Fruit fly (Drosophila melanogaster) whole organism, pupa: ENCODE results near the gene CG7320.

Experiments used
- CG10348 ChIP-seq: fragments of 200-800 bp; sonication (Bioruptor generic); IDR thresholded peaks from 2 replicates; pipeline ENCODE4 v1.3.6; 2022; ENCODE audit warnings: missing biosample characterization, missing genetic modification characterization
- CG12605 ChIP-seq: fragments of 200-800 bp; sonication (Bioruptor generic); IDR thresholded peaks from 2 replicates; pipeline ENCODE4 v1.3.6; 2022; ENCODE audit warnings: missing biosample characterization, missing genetic modification characterization
- CG13204 ChIP-seq: fragments of 200-800 bp; sonication (Bioruptor generic); optimal IDR thresholded peaks from 2 replicates; lab custom pipeline; 2018; ENCODE audit warnings: missing biosample characterization, mild to moderate bottlenecking, missing genetic modification characterization, moderate library complexity
- CG14655 ChIP-seq: fragments of 200-800 bp; sonication (Bioruptor generic); optimal IDR thresholded peaks from 3 replicates; lab custom pipeline; 2017; ENCODE audit warnings: mild to moderate bottlenecking, missing biosample characterization, missing genetic modification reagents, missing genetic modification characterization
- CG15710 ChIP-seq: fragments of 200-800 bp; sonication (Bioruptor generic); optimal IDR thresholded peaks from 2 replicates; lab custom pipeline; 2018; ENCODE audit warnings: missing biosample characterization, mild to moderate bottlenecking, missing genetic modification characterization, moderate library complexity
- CG17806 ChIP-seq: fragments of 200-800 bp; sonication (Bioruptor generic); optimal IDR thresholded peaks from 2 replicates; lab custom pipeline; 2018; ENCODE audit warnings: missing biosample characterization, mild to moderate bottlenecking, missing genetic modification characterization, moderate library complexity
- CG32121 ChIP-seq: fragments of 200-800 bp; sonication (Bioruptor generic); IDR thresholded peaks from 2 replicates; pipeline ENCODE4 v1.3.6; 2022; ENCODE audit warnings: missing biosample characterization, missing genetic modification characterization
- CG34367 ChIP-seq: fragments of 200-800 bp; sonication (Bioruptor generic); optimal IDR thresholded peaks from 2 replicates; lab custom pipeline; 2018; ENCODE audit warnings: missing biosample characterization, mild to moderate bottlenecking, missing genetic modification characterization
- CG4496 ChIP-seq: fragments of 200-800 bp; sonication (Bioruptor generic); IDR thresholded peaks from 3 replicates; pipeline ENCODE4 v1.3.6; 2022; ENCODE audit warnings: missing biosample characterization, missing genetic modification characterization
- CG8159 ChIP-seq: fragments of 200-800 bp; sonication (Bioruptor generic); optimal IDR thresholded peaks from 3 replicates; lab custom pipeline; 2018; ENCODE audit warnings: missing biosample characterization, mild to moderate bottlenecking, missing genetic modification characterization, moderate library complexity
- CG8301 ChIP-seq: fragments of 200-800 bp; sonication (Bioruptor generic); optimal IDR thresholded peaks from 2 replicates; lab custom pipeline; 2018; ENCODE audit warnings: missing biosample characterization, mild to moderate bottlenecking, missing genetic modification characterization
- CG9948 ChIP-seq: fragments of 200-800 bp; sonication (Bioruptor generic); optimal IDR thresholded peaks from 2 replicates; lab custom pipeline; 2018; ENCODE audit warnings: missing biosample characterization, mild to moderate bottlenecking, missing genetic modification characterization, moderate library complexity
- D1 ChIP-seq: fragments of 200-800 bp; sonication (Bioruptor generic); optimal IDR thresholded peaks from 2 replicates; lab custom pipeline; 2018; ENCODE audit warnings: missing biosample characterization, mild to moderate bottlenecking, missing genetic modification characterization, moderate library complexity
- EcR ChIP-seq: fragments of 200-800 bp; sonication (Bioruptor generic); optimal IDR thresholded peaks from 3 replicates; lab custom pipeline; 2019; ENCODE audit warnings: missing biosample characterization, missing genetic modification characterization, mild to moderate bottlenecking, moderate library complexity, missing genetic modification reagents
- Ets98B ChIP-seq: fragments of 200-800 bp; sonication (Bioruptor generic); IDR thresholded peaks from 2 replicates; pipeline ENCODE4 v1.3.6; 2022; ENCODE audit warnings: missing biosample characterization, missing genetic modification characterization
- Pif1A ChIP-seq: fragments of 200-800 bp; sonication (Bioruptor generic); optimal IDR thresholded peaks from 3 replicates; lab custom pipeline; 2016; ENCODE audit warnings: missing biosample characterization, missing genetic modification characterization
- Pif1B ChIP-seq: fragments of 200-800 bp; sonication (Bioruptor generic); optimal IDR thresholded peaks from 3 replicates; lab custom pipeline; 2016; ENCODE audit warnings: missing biosample characterization, missing genetic modification characterization
- Snoo ChIP-seq: fragments of 200-800 bp; sonication (Bioruptor generic); optimal IDR thresholded peaks from 3 replicates; lab custom pipeline; 2017; ENCODE audit warnings: missing biosample characterization, mild to moderate bottlenecking, missing genetic modification characterization, inconsistent platforms
- fd96Ca ChIP-seq: fragments of 200-800 bp; sonication (Bioruptor generic); IDR thresholded peaks from 3 replicates; pipeline ENCODE4 v1.3.6; 2022; ENCODE audit warnings: missing biosample characterization, missing genetic modification characterization
- gl ChIP-seq: fragments of 200-800 bp; sonication (Bioruptor generic); optimal IDR thresholded peaks from 2 replicates; lab custom pipeline; 2018; ENCODE audit warnings: missing biosample characterization, mild to moderate bottlenecking, missing genetic modification characterization
- rn ChIP-seq: fragments of 200-800 bp; sonication (Bioruptor generic); IDR thresholded peaks from 2 replicates; pipeline ENCODE4 v1.3.6; 2022; ENCODE audit warnings: missing biosample characterization, missing genetic modification characterization

CG7320 gene

DNA sequence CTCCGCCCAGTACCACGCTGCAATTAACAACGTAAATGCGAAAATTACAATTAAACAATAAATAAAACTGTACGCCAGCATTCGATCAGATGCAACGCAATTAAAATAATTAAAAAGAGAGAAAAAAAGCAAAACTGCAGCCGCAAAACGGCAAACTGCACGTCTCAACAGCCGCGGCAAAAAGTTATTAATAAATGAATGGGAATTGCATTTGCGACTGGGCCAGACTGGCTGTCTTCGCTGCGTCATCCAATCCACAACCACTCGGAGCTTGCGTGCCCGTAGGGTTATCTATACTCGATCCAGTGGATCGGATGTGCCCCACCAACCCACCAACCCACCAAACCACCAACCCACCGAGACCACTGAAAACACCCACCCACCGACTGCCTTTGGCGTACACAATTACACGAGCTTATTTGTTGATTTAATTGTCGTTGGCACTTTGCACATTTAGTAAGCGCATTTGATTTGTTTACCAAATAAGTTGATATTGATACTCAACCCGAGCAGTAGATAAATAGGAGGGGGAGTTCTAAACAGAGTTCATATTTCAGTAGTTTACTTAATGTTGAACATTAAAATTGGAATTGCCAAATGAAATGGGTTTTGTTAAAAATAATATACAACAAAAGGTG, 21.6 kb upstream of the CG7320 start:
- TF ChIP-seq D1 = no peak
- peak; percentile 10 for TF ChIP-seq CG14655 (GFP tag; lab: Kevin White, UChicago)

DNA sequence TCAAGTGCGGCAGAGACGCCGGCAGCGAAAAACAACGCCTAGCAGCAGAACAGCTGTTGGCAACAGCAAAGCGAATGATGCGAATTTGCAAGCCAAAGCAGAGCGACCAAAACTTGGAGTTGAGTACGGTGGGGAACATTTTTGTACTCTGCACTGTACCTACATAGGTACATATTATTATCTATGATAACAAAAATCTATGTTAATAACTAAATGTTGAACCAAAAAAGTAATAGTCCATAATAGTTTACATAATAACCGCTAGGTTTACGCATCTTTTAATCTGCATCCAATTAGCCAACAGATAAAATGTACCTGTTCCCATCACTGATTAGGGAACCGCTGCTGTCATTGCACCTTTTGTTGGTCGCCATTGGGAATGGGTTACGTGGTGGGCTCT, 19.4 kb upstream of the CG7320 start:
- TF ChIP-seq fd96Ca (GFP tag; lab: Robert Waterston, UW) (no peak), EcR (GFP tag; lab: Kevin White, UChicago) (peak; percentile 56), Pif1B (no peak), CG17806 (tag; lab: Kevin White, UChicago) (no peak), D1 (no peak), gl (no peak)

DNA sequence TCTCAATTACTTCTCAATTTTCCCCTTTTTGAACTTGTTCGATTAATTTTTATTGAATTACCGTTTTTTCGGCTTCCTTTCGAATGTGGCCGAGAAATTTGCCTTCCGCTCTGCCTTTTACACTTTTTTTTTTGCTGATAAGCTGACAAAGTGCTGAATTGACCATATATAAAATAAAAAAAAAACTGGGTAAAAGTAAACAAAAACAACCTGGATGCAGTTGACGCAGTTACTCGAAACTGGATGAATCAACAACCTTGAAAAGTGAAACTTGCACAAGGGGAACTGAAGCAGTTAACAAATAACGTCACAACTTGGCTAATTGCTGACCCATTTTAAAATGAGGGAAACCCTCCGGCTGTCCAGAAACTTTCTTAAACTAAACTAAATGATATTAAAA, 17.4 kb upstream of the CG7320 start:
- TF ChIP-seq Snoo (tag; lab: Kevin White, UChicago) (peak; percentile 11), CG8159 (tag; lab: Kevin White, UChicago) (no peak), Pif1B (no peak), CG10348 (GFP tag; lab: Robert Waterston, UW) (no peak), CG4496 (GFP tag; lab: Robert Waterston, UW) (no peak), D1 (no peak)

DNA sequence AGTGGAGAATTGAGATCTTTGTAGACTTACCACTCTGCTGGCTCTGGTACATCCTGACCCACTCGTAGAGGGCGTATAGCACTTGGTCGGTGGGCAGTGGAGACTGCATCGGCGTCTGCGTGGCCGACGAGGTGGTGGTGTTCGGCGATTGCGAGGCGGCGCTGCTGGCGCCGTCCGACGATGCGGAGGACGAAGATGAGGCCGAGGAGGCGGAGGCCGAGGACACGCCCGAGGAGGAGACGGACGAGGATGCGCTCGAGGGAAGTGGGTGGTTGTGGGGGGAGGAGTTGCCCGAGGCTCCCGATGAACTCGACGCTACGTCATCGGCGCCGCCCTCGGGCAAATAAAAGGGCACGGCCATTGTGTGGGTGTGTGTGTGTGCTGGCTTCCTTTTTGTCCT, 16.5 kb upstream of the CG7320 start:
- TF ChIP-seq CG32121 (0 out of 2 replicates have a peak, but pooled peaks have one; percentile 20), CG9948 (no peak), fd96Ca (GFP tag; lab: Robert Waterston, UW) (peak; percentile 12; the same call in 1 of the 3 replicates), CG4496 (GFP tag; lab: Robert Waterston, UW) (peak; percentile 44; the same call in 1 of the 3 replicates), CG12605 (GFP tag; lab: Robert Waterston, UW) (no peak), CG13204 (GFP tag; lab: Kevin White, UChicago) (peak; percentile 55), CG10348 (GFP tag; lab: Robert Waterston, UW) (no peak)

DNA sequence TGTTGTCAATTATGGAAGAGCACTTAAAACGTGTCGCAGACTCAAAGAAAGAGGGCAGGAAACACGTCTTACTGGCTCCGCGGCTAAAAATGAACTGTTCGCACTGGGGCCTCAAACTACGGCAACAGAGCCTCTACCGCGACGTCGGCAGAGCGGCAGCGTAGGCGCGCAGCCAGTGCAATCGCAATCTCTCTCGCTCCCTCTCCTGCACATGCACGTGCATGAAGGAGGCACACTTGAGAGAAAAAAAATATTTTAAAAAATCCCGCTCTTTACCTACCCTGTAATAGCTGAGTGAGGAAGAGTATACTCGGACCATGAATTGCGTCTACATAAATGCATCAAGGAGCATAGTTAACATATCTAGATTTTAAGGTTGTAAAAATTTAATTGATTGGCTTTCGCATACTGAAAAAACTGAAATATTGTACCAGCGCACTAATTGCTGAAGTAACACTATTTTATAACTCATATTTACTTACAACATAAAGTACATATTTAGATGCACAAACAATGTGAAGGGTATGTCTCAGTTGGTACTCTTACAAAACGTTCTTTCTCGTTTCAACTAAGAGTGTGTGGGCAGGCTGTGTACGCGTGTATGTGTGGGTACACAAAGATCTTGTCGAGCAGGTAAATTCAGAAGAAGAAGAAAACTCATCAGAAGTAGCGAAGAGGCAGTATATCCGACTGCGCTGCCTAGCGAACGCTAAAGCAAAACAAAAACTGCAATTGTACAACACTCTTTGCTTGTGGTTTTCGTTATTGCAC, 15.6 kb upstream of the CG7320 start, which contains the start of gene hid:
hid (minus strand) TSS at position 100 of the 771 bp plus-strand sequence.
- TF ChIP-seq rn (peak; percentile 91), Snoo (tag; lab: Kevin White, UChicago) (peak; percentile 94), CG9948 (peak; percentile 96), gl (peak; percentile 91), Ets98B (peak; percentile 89), CG10348 (GFP tag; lab: Robert Waterston, UW) (peak; percentile 94), CG14655 (GFP tag; lab: Kevin White, UChicago) (peak; percentile 97), CG34367 (tag; lab: Kevin White, UChicago) (peak; percentile 95), CG12605 (GFP tag; lab: Robert Waterston, UW) (peak; percentile 57; the same call in 1 of the 2 replicates), CG15710 (peak; percentile 98), EcR (GFP tag; lab: Kevin White, UChicago) (peak; percentile 83), fd96Ca (GFP tag; lab: Robert Waterston, UW) (peak; percentile 93), CG13204 (GFP tag; lab: Kevin White, UChicago) (peak; percentile 81), Pif1B (peak; percentile 94), CG32121 (peak; percentile 94), CG4496 (GFP tag; lab: Robert Waterston, UW) (peak; percentile 93), CG8301 (tag; lab: Kevin White, UChicago) (peak; percentile 97), D1 (peak; percentile 85), CG8159 (tag; lab: Kevin White, UChicago) (peak; percentile 99), CG17806 (tag; lab: Kevin White, UChicago) (peak; percentile 95), Pif1A (GFP tag; lab: Kevin White, UChicago) (peak; percentile 97)

DNA sequence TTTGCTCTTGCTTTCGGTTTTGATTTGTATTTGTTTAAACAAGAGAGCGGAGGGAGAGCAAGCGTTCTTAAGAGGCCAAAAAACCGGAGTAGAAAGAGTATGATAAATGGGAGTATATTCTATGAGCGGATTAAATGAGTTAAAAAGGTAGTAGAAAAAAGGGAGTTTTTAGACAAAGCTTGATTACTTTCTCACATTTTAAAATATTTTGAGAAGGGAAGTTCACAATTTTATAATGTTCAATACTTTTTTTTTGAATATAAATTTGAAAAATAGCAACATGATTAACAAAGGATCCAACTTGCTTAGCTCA, 15.0 kb upstream of the CG7320 start:
- TF ChIP-seq rn (no peak), CG4496 (GFP tag; lab: Robert Waterston, UW) (no peak), EcR (GFP tag; lab: Kevin White, UChicago) (no peak), gl (no peak), CG15710 (no peak), CG34367 (tag; lab: Kevin White, UChicago) (no peak)
- TF ChIP-seq, all 21 proteins: peak for 0

DNA sequence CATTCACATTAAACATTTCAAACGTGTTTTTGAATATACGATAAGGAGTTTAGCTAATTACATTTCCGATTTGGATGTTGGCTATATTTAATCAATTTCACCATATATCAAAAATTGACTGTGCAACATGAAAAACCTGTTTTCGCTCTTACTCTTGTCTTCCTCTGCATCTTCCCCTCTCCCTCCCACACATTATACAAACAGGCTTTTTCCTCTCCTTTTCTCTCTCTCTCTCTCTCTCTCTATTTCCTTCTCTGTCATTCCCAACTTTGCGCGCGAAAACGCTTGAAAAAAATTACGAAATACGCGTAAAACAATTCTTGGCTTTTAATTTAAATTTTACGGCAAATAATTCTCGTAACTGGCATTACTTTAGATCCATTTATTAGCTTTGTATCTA, 14.5 kb upstream of the CG7320 start:
- TF ChIP-seq EcR (GFP tag; lab: Kevin White, UChicago) (peak; percentile 22), CG9948 (no peak), CG15710 (no peak)
- TF ChIP-seq, all 21 proteins: peak for 1
